Worm (Caenorhabditis elegans): ENCODE results near the gene C24D10.6.

Gene C24D10.6

DNA sequence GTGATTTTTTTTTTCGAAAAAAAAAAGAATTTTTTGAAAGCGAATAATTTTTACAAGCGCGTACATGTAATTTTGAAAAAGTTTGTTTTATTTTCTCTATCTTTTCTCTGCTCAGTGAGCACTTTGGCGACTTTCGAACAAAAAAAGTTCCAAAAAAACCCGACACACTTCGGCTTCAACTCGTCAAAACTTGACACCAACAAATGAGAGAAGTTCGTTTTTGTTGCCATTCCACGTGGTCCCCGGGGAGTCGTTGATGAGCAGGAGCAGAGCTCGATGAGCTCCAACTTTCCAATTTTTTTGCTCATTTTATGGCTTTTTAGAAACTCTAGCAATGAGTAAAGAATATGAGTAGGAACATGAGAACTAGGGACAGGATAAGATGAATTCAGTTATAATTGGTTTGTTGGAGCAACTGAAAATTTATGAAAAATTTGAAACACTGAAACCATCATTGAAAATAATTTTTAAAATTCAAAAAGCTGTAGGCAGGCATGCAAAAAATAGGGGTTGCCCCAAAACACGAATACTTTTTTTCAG, 49.6 kb downstream of the C24D10.6 start:
- TF ChIP-seq dao-5 (tag; optimal IDR thresholded peaks at IDR 0.05) (no peak), him-1 (tag; optimal IDR thresholded peaks at IDR 0.05) (no peak), W03F9.2 (tag; optimal IDR thresholded peaks at IDR 0.05) (no peak)

- TF ChIP-seq W03F9.2 (tag; optimal IDR thresholded peaks at IDR 0.05): no peak
- TF ChIP-seq him-1 (tag; optimal IDR thresholded peaks at IDR 0.05): no peak
- no peak for TF ChIP-seq dao-5 (tag; optimal IDR thresholded peaks at IDR 0.05)
These were observed 50.1 kb downstream of the C24D10.6 start for ce11 chrIV:5109943-5110342.
